Fruit fly (Drosophila melanogaster): ENCODE measurements around the gene Drsl3.
A peak's percentile ranks its signal among the peaks of the same experiment; 100 is the strongest.

The Drsl3 gene

DNA sequence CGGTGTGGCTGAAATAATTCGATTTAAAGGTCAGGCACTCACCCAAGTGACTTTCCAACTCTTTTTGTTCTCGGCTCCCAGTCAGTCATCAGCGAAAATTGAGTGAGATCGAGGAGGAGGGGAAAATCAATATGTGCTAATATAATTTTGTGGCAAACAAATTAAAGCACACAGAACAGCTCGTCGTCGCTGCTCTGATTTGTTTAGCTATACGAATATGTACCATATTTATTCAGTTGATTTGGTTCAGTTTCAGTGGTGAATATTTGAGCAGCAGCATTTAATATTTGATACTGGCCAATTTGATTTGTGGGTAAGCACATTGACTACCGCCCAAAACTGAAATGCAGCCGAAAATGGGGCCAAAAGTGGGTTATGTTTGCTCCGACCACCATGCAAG, 9.4 kb upstream of the Drsl3 start (continued):
- peak; percentile 37 for TF ChIP-seq CG14965 (GFP tag; optimal IDR thresholded peaks at IDR 0.05; ENCODE audit: borderline replicate concordance)
- TF ChIP-seq CG11695 (GFP tag; IDR thresholded peaks at IDR 0.05) = 0 out of 3 replicates have a peak, but pooled peaks have one; percentile 11
- no peak for TF ChIP-seq mam (GFP tag; optimal IDR thresholded peaks at IDR 0.05)
- TF ChIP-seq vnd (GFP tag; IDR thresholded peaks at IDR 0.05; ENCODE audit: partially characterized antibody) = no peak
- no peak for TF ChIP-seq eyg (GFP tag; optimal IDR thresholded peaks at IDR 0.05)
- TF ChIP-seq Hr39 (optimal IDR thresholded peaks at IDR 0.05) = no peak
- TF ChIP-seq CG42726 (GFP tag; IDR thresholded peaks at IDR 0.05; ENCODE audit: partially characterized antibody) = no peak
- no peak for TF ChIP-seq CG11247 (GFP tag; IDR thresholded peaks at IDR 0.05)
- no peak for TF ChIP-seq Rx (GFP tag; IDR thresholded peaks at IDR 0.05)
- TF ChIP-seq CG3065 (GFP tag; optimal IDR thresholded peaks at IDR 0.05) = no peak
- TF ChIP-seq CG2202 (tag; optimal IDR thresholded peaks at IDR 0.05) = peak; percentile 64
- TF ChIP-seq CG18764 (GFP tag; optimal IDR thresholded peaks at IDR 0.05) = peak; percentile 55
- no peak for TF ChIP-seq CG12299 (tag; optimal IDR thresholded peaks at IDR 0.05)
- peak; percentile 49 for TF ChIP-seq CG8089 (GFP tag; optimal IDR thresholded peaks at IDR 0.05)
- no peak for TF ChIP-seq wor (GFP tag; IDR thresholded peaks at IDR 0.05)
- TF ChIP-seq CG15479 (GFP tag; optimal IDR thresholded peaks at IDR 0.05) = no peak
- TF ChIP-seq ro (GFP tag; IDR thresholded peaks at IDR 0.05) = no peak
- peak; percentile 23 for TF ChIP-seq Sox102F (GFP tag; optimal IDR thresholded peaks at IDR 0.05)
- no peak for TF ChIP-seq Bgb (GFP tag; IDR thresholded peaks at IDR 0.05; ENCODE audit: partially characterized antibody)
- peak; percentile 67 for TF ChIP-seq CG6813 (GFP tag; optimal IDR thresholded peaks at IDR 0.05)
- no peak for TF ChIP-seq NFAT (GFP tag; IDR thresholded peaks at IDR 0.05)
- no peak for TF ChIP-seq stwl (tag; optimal IDR thresholded peaks at IDR 0.05)
- no peak for TF ChIP-seq CG4617 (GFP tag; optimal IDR thresholded peaks at IDR 0.05; ENCODE audit: borderline replicate concordance)
- TF ChIP-seq Hr78 (GFP tag; optimal IDR thresholded peaks at IDR 0.05) = no peak
- peak; percentile 45 for TF ChIP-seq trh (GFP tag; optimal IDR thresholded peaks at IDR 0.05)
- TF ChIP-seq Mrtf (GFP tag; IDR thresholded peaks at IDR 0.05) = no peak
- no peak for TF ChIP-seq CG3995 (GFP tag; optimal IDR thresholded peaks at IDR 0.05)
- 0 out of 2 replicates have a peak, but pooled peaks have one; percentile 20 for TF ChIP-seq ara (GFP tag; IDR thresholded peaks at IDR 0.05)
- TF ChIP-seq Hey (tag; optimal IDR thresholded peaks at IDR 0.05) = no peak
- TF ChIP-seq cad (GFP tag; optimal IDR thresholded peaks at IDR 0.05) = no peak
- TF ChIP-seq HHEX (GFP tag; optimal IDR thresholded peaks at IDR 0.05) = peak; percentile 56
- TF ChIP-seq hbn (GFP tag; IDR thresholded peaks at IDR 0.05; ENCODE audit: partially characterized antibody) = no peak
- no peak for TF ChIP-seq fd102C (GFP tag; optimal IDR thresholded peaks at IDR 0.05)
- TF ChIP-seq CG6272 (GFP tag; IDR thresholded peaks at IDR 0.05) = no peak
- peak; percentile 17 for TF ChIP-seq CG7786 (GFP tag; optimal IDR thresholded peaks at IDR 0.05)
- no peak for TF ChIP-seq MTF-1 (GFP tag; optimal IDR thresholded peaks at IDR 0.05; ENCODE audit: borderline replicate concordance)
- TF ChIP-seq org-1 (GFP tag; optimal IDR thresholded peaks at IDR 0.05) = peak; percentile 61
- TF ChIP-seq CG1832 (GFP tag; optimal IDR thresholded peaks at IDR 0.05) = no peak
- no peak for TF ChIP-seq pzg (GFP tag; optimal IDR thresholded peaks at IDR 0.05)
- no peak for TF ChIP-seq disco-r (GFP tag; optimal IDR thresholded peaks at IDR 0.05)
- TF ChIP-seq Lim3 (GFP tag; IDR thresholded peaks at IDR 0.05) = no peak
- no peak for TF ChIP-seq zen (tag; optimal IDR thresholded peaks at IDR 0.05)
- TF ChIP-seq CG12659 (GFP tag; optimal IDR thresholded peaks at IDR 0.05) = peak; percentile 31
- TF ChIP-seq CG10565 (GFP tag; optimal IDR thresholded peaks at IDR 0.05) = no peak
- no peak for TF ChIP-seq en (GFP tag; optimal IDR thresholded peaks at IDR 0.05)
- TF ChIP-seq amos (GFP tag; IDR thresholded peaks at IDR 0.05; ENCODE audit: partially characterized antibody) = no peak
- TF ChIP-seq maf-S (GFP tag; optimal IDR thresholded peaks at IDR 0.05) = no peak
- TF ChIP-seq YL-1 (GFP tag; optimal IDR thresholded peaks at IDR 0.05) = no peak
- no peak for TF ChIP-seq CG13287 (GFP tag; IDR thresholded peaks at IDR 0.05; ENCODE audit: partially characterized antibody)
- no peak for TF ChIP-seq bbx (GFP tag; IDR thresholded peaks at IDR 0.05; ENCODE audit: partially characterized antibody)
- peak; percentile 8 for TF ChIP-seq nmo (GFP tag; optimal IDR thresholded peaks at IDR 0.05)
